Worm (Caenorhabditis elegans): ENCODE results near the gene mmab-1.

mmab-1 gene

ce11 chrIII:4939267-4939666, 17.4 kb upstream of the mmab-1 start, which contains the start of gene rpb-2:
Gene rpb-2 (plus strand): TSS chrIII:4939567.
- TF ChIP-seq Y53G8AR.9 (GFP tag; conservative IDR thresholded peaks at IDR 0.05) (0 out of 2 replicates have a peak, but pooled peaks have one; percentile 17), lir-1 (GFP tag; conservative IDR thresholded peaks at IDR 0.05) (no peak)

ce11 chrIII:4937022-4937421, 15.1 kb upstream of the mmab-1 start, which contains the start of gene fsn-1:
Gene fsn-1 (plus strand): TSS chrIII:4937322.
- 0 out of 2 replicates have a peak, but pooled peaks have one; percentile 37 for TF ChIP-seq madf-6 (GFP tag; IDR thresholded peaks at IDR 0.05)
- TF ChIP-seq Y53G8AR.9 (GFP tag; conservative IDR thresholded peaks at IDR 0.05): 0 out of 2 replicates have a peak, but pooled peaks have one; percentile 21
- no peak for TF ChIP-seq B0336.3 (GFP tag; IDR thresholded peaks at IDR 0.05)

ce11 chrIII:4934896-4935628, 13.1 kb upstream of the mmab-1 start, which contains the start of gene mrps-18C:
Gene mrps-18C (plus strand): TSS chrIII:4935578.
- TF ChIP-seq efl-1 (GFP tag; optimal IDR thresholded peaks at IDR 0.05) (peak; percentile 4), F23B12.7 (tag; optimal IDR thresholded peaks at IDR 0.05; ENCODE audit: insufficient read depth) (no peak), Y67H2A.10 (GFP tag; conservative IDR thresholded peaks at IDR 0.05) (no peak), Y56A3A.18 (GFP tag; IDR thresholded peaks at IDR 0.05) (no peak), ama-1 (optimal IDR thresholded peaks at IDR 0.05) (no peak), ama-1 (GFP tag; optimal IDR thresholded peaks at IDR 0.05) (no peak), lin-26 (GFP tag; IDR thresholded peaks at IDR 0.05) (no peak), Y53G8AR.9 (GFP tag; conservative IDR thresholded peaks at IDR 0.05) (no peak), ceh-27 (GFP tag; optimal IDR thresholded peaks at IDR 0.05) (no peak), F55B11.4 (tag; optimal IDR thresholded peaks at IDR 0.05; ENCODE audit: borderline replicate concordance, insufficient read depth) (no peak), ekl-4 (GFP tag; IDR thresholded peaks at IDR 0.05) (no peak), attf-3 (GFP tag; conservative IDR thresholded peaks at IDR 0.05) (peak; percentile 92), D2030.7 (GFP tag; IDR thresholded peaks at IDR 0.05) (no peak), unc-130 (GFP tag; optimal IDR thresholded peaks at IDR 0.05) (no peak)

ce11 chrIII:4932203-4932699, 10.3 kb upstream of the mmab-1 start, which contains the start of the genes C26E6.12 and eri-9:
Gene C26E6.12 (minus strand): TSS chrIII:4932253.
Gene eri-9 (plus strand): TSS chrIII:4932450.
- TF ChIP-seq ZK185.1 (tag; optimal IDR thresholded peaks at IDR 0.05; ENCODE audit: poor library complexity, severe bottlenecking) (no peak), hmg-1.2 (GFP tag; IDR thresholded peaks at IDR 0.05) (no peak), lsl-1 (GFP tag; optimal IDR thresholded peaks at IDR 0.05) (peak; percentile 66), madf-10 (tag; optimal IDR thresholded peaks at IDR 0.05) (no peak), ztf-26 (tag; optimal IDR thresholded peaks at IDR 0.05) (no peak), F37B4.10 (GFP tag; IDR thresholded peaks at IDR 0.05) (no peak), madf-6 (GFP tag; IDR thresholded peaks at IDR 0.05) (no peak), ztf-22 (GFP tag; optimal IDR thresholded peaks at IDR 0.05) (no peak), fkh-3 (tag; optimal IDR thresholded peaks at IDR 0.05) (no peak), nfya-2 (GFP tag; IDR thresholded peaks at IDR 0.05) (no peak), attf-5 (GFP tag; optimal IDR thresholded peaks at IDR 0.05) (no peak), dpl-1 (GFP tag; optimal IDR thresholded peaks at IDR 0.05) (no peak), hlh-26 (GFP tag; conservative IDR thresholded peaks at IDR 0.05) (no peak), F33H1.4 (GFP tag; IDR thresholded peaks at IDR 0.05) (peak; percentile 56; the same call in 1 of the 2 replicates)

- TF ChIP-seq madf-3 (GFP tag; IDR thresholded peaks at IDR 0.05): peak; percentile 89
- peak; percentile 60 for TF ChIP-seq snpc-1.3 (tag; optimal IDR thresholded peaks at IDR 0.05; ENCODE audit: insufficient read depth)
- peak; percentile 3 for TF ChIP-seq him-1 (tag; optimal IDR thresholded peaks at IDR 0.05)
- peak; percentile 29; the same call in 1 of the 2 replicates for TF ChIP-seq attf-6 (GFP tag; IDR thresholded peaks at IDR 0.05)
- TF ChIP-seq C06A6.2 (GFP tag; conservative IDR thresholded peaks at IDR 0.05): no peak
- TF ChIP-seq aptf-3 (GFP tag; IDR thresholded peaks at IDR 0.05): no peak
- TF ChIP-seq hrde-1 (tag; optimal IDR thresholded peaks at IDR 0.05; ENCODE audit: borderline replicate concordance): peak; percentile 45
- TF ChIP-seq K12H6.12 (tag; optimal IDR thresholded peaks at IDR 0.05): peak; percentile 59
- peak; percentile 48 for TF ChIP-seq tbp1 (GFP tag; optimal IDR thresholded peaks at IDR 0.05)
- peak; percentile 69; the same call in 1 of the 2 replicates for TF ChIP-seq egl-44 (GFP tag; IDR thresholded peaks at IDR 0.05)
- no peak for TF ChIP-seq F57C9.4 (tag; optimal IDR thresholded peaks at IDR 0.05)
Observed at ce11 chrIII:4930154-4930679, 8.3 kb upstream of the mmab-1 start, which contains the start of gene set-2. Gene set-2 (minus strand): TSS chrIII:4930204.

Measured in whole organism, young adult.